Worm (Caenorhabditis elegans): ENCODE results near the gene Y105C5B.18.

Y105C5B.18 gene

DNA sequence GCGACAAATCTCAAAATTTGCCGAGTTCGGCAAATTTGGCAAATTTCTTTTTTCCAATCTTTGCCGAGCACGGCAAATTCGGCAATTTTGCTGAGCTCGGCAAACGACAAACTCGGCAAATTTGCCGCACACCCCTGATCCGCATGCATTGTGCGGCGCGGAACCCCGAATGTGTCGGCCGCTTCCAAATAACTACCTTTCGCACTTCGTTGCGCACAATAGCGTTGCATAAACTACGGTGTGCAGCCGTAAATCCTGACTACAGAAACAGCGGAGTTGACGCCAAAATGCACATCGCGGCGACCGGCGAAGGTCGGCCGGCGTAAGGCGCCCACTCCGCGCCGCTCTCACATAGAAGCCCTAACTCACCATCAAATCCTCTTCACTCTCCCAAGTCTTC is 25.9 kb upstream of the Y105C5B.18 start:
- TF ChIP-seq nhr-6 (tag; optimal IDR thresholded peaks at IDR 0.05), result no peak
- no peak for TF ChIP-seq mab-5 (tag; optimal IDR thresholded peaks at IDR 0.05)
- TF ChIP-seq nhr-25 (tag; optimal IDR thresholded peaks at IDR 0.05), result no peak
- no peak for TF ChIP-seq sma-3 (GFP tag; optimal IDR thresholded peaks at IDR 0.05)
- no peak for TF ChIP-seq Y55F3AM.14 (GFP tag; optimal IDR thresholded peaks at IDR 0.05)
- TF ChIP-seq nhr-77 (tag; optimal IDR thresholded peaks at IDR 0.05), result no peak
- no peak for TF ChIP-seq nhr-11 (tag; optimal IDR thresholded peaks at IDR 0.05)
- no peak for TF ChIP-seq nhr-129 (tag; optimal IDR thresholded peaks at IDR 0.05)
- TF ChIP-seq ZK546.5 (tag; optimal IDR thresholded peaks at IDR 0.05), result no peak
- no peak for TF ChIP-seq unc-39 (tag; optimal IDR thresholded peaks at IDR 0.05)
- TF ChIP-seq nhr-23 (tag; optimal IDR thresholded peaks at IDR 0.05), result no peak
- TF ChIP-seq ztf-1 (GFP tag; conservative IDR thresholded peaks at IDR 0.05), result no peak
- TF ChIP-seq ceh-16 (tag; optimal IDR thresholded peaks at IDR 0.05), result no peak
- no peak for TF ChIP-seq ztf-4 (tag; optimal IDR thresholded peaks at IDR 0.05)
- TF ChIP-seq ceh-82 (tag; optimal IDR thresholded peaks at IDR 0.05), result no peak
- TF ChIP-seq unc-62 (GFP tag; optimal IDR thresholded peaks at IDR 0.05), result no peak
- TF ChIP-seq F13H6.1 (tag; optimal IDR thresholded peaks at IDR 0.05), result no peak

ce11 chrIV:15940811-15941210 is 23.6 kb upstream of the Y105C5B.18 start:
- no peak for TF ChIP-seq R02D3.7 (tag; optimal IDR thresholded peaks at IDR 0.05)
- no peak for TF ChIP-seq blmp-1 (tag; optimal IDR thresholded peaks at IDR 0.05; ENCODE audit: insufficient read depth)
- no peak for TF ChIP-seq nhr-129 (tag; optimal IDR thresholded peaks at IDR 0.05)
- TF ChIP-seq crh-2 (tag; optimal IDR thresholded peaks at IDR 0.05), result no peak
- TF ChIP-seq sma-9 (GFP tag; optimal IDR thresholded peaks at IDR 0.05), result no peak
- no peak for TF ChIP-seq sma-9 (tag; optimal IDR thresholded peaks at IDR 0.05)
- TF ChIP-seq zag-1 (tag; optimal IDR thresholded peaks at IDR 0.05), result no peak
- no peak for TF ChIP-seq alr-1 (tag; optimal IDR thresholded peaks at IDR 0.05)
- TF ChIP-seq elt-3 (tag; optimal IDR thresholded peaks at IDR 0.05), result no peak
- TF ChIP-seq ztf-1 (GFP tag; conservative IDR thresholded peaks at IDR 0.05), result no peak
- no peak for TF ChIP-seq lin-13 (GFP tag; optimal IDR thresholded peaks at IDR 0.05)
- no peak for TF ChIP-seq nhr-10 (tag; optimal IDR thresholded peaks at IDR 0.05)
- no peak for TF ChIP-seq gmeb-1 (tag; optimal IDR thresholded peaks at IDR 0.05)
- TF ChIP-seq skn-1 (tag; optimal IDR thresholded peaks at IDR 0.05), result no peak
- no peak for TF ChIP-seq nhr-77 (tag; optimal IDR thresholded peaks at IDR 0.05)
- no peak for TF ChIP-seq egl-27 (tag; optimal IDR thresholded peaks at IDR 0.05)
- no peak for TF ChIP-seq nhr-25 (tag; optimal IDR thresholded peaks at IDR 0.05)
- TF ChIP-seq nhr-12 (tag; optimal IDR thresholded peaks at IDR 0.05), result no peak

DNA sequence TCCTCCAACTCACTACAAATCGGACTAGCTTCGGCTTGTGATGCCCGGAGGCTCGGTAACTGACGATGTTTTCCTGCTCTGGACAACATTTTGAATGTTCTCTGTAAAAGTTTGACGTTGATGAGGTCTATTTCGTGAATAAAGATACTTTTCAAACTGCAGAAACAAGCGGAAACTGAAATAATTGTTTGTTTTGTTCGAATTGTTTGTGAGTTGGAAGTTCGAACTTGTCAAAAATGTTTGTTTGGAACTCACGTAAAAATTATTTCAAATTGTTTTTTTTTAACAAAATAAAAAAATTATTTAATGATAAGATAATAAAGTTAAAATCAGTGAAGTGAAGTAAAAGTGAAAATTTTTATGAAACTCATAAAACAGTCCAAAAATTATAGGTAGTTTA is 23.0 kb upstream of the Y105C5B.18 start, which contains the start of gene Y105C5B.11:
TSS of gene Y105C5B.11 (minus strand) at position 101 of the 400 bp plus-strand sequence.
- TF ChIP-seq unc-55 (GFP tag; optimal IDR thresholded peaks at IDR 0.05), result no peak
- no peak for TF ChIP-seq nhr-6 (tag; optimal IDR thresholded peaks at IDR 0.05)
- TF ChIP-seq nhr-25 (tag; optimal IDR thresholded peaks at IDR 0.05), result no peak
- no peak for TF ChIP-seq mdl-1 (tag; optimal IDR thresholded peaks at IDR 0.05)
- no peak for TF ChIP-seq nhr-10 (tag; optimal IDR thresholded peaks at IDR 0.05)
- TF ChIP-seq nhr-11 (tag; optimal IDR thresholded peaks at IDR 0.05), result no peak
- no peak for TF ChIP-seq mbf-1 (tag; optimal IDR thresholded peaks at IDR 0.05)
- no peak for TF ChIP-seq fos-1 (tag; optimal IDR thresholded peaks at IDR 0.05)
- TF ChIP-seq elt-1 (tag; optimal IDR thresholded peaks at IDR 0.05), result no peak
- no peak for TF ChIP-seq lin-39 (tag; optimal IDR thresholded peaks at IDR 0.05)
- no peak for TF ChIP-seq nhr-12 (tag; optimal IDR thresholded peaks at IDR 0.05)
- no peak for TF ChIP-seq lin-13 (GFP tag; optimal IDR thresholded peaks at IDR 0.05)
- TF ChIP-seq ceh-16 (tag; optimal IDR thresholded peaks at IDR 0.05), result no peak
- no peak for TF ChIP-seq aly-2 (tag; optimal IDR thresholded peaks at IDR 0.05)
- no peak for TF ChIP-seq ZK546.5 (tag; optimal IDR thresholded peaks at IDR 0.05)
- no peak for TF ChIP-seq unc-39 (tag; optimal IDR thresholded peaks at IDR 0.05)

DNA sequence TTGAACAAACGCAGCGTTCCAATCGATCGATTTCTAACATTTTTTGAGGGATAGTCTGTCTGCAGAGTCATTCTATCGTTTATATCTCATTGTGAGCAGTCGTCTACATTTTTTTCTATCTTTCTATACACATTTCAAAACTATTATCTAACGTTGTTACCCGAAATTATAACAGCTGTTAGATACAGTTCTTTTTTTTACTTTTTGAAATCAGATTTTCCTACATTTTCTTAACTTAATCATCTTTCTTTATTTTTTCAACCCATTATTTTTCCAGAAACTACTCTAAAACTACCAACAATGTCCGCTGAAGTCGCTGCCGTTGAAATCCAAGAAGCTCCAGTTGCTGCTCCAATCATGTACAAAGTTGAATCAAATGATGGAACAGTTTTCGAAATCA is 17.9 kb upstream of the Y105C5B.18 start, which contains the start of gene skr-10:
TSS of gene skr-10 (plus strand) at position 301 of the 400 bp plus-strand sequence.
- TF ChIP-seq peb-1 (tag; optimal IDR thresholded peaks at IDR 0.05) (no peak), Y55F3AM.14 (GFP tag; optimal IDR thresholded peaks at IDR 0.05) (no peak), mbf-1 (tag; optimal IDR thresholded peaks at IDR 0.05) (no peak), nhr-6 (tag; optimal IDR thresholded peaks at IDR 0.05) (no peak), F13H6.1 (tag; optimal IDR thresholded peaks at IDR 0.05) (no peak), fos-1 (tag; optimal IDR thresholded peaks at IDR 0.05) (no peak), nhr-23 (tag; optimal IDR thresholded peaks at IDR 0.05) (no peak), sma-9 (GFP tag; optimal IDR thresholded peaks at IDR 0.05) (no peak), sma-9 (tag; optimal IDR thresholded peaks at IDR 0.05) (no peak), ZK546.5 (tag; optimal IDR thresholded peaks at IDR 0.05) (no peak), mab-5 (tag; optimal IDR thresholded peaks at IDR 0.05) (no peak), zag-1 (tag; optimal IDR thresholded peaks at IDR 0.05) (no peak), aly-2 (tag; optimal IDR thresholded peaks at IDR 0.05) (no peak), nhr-10 (tag; optimal IDR thresholded peaks at IDR 0.05) (no peak), skn-1 (tag; optimal IDR thresholded peaks at IDR 0.05) (no peak), lsy-2 (tag; optimal IDR thresholded peaks at IDR 0.05) (no peak)
